Worm (Caenorhabditis elegans) whole organism, mixed stage, embryonic: ENCODE measurements around the gene ZK1307.7.

Experiments used
- M03D4.4 ChIP-seq: sonication (generic microtip); optimal IDR thresholded peaks from 2 replicates; lab custom pipeline; 2017; ENCODE audit warnings: mild to moderate bottlenecking, missing genetic modification characterization, missing compliant biosample characterization
- bed-3 ChIP-seq: fragments of 200-800 bp; sonication (Bioruptor generic); optimal IDR thresholded peaks from 3 replicates; lab custom pipeline; 2018; ENCODE audit warnings: mild to moderate bottlenecking, missing genetic modification characterization, moderate library complexity, missing compliant biosample characterization
- ceh-39 ChIP-seq: fragments of 150-350 bp; optimal IDR thresholded peaks from 2 replicates; lab custom pipeline; 2014; ENCODE audit warnings: missing biosample characterization, missing genetic modification characterization
- ceh-43 ChIP-seq: fragments of 200-800 bp; sonication (Bioruptor generic); optimal IDR thresholded peaks from 2 replicates; lab custom pipeline; 2018; ENCODE audit warnings: mild to moderate bottlenecking, missing genetic modification characterization, moderate library complexity, missing compliant biosample characterization
- ces-1 ChIP-seq: fragments of 150-350 bp; optimal IDR thresholded peaks from 2 replicates; lab custom pipeline; 2014; ENCODE audit warnings: missing biosample characterization, missing genetic modification reagents, missing genetic modification characterization
- drap-1 ChIP-seq: fragments of 200-800 bp; sonication (Bioruptor generic); optimal IDR thresholded peaks from 3 replicates; lab custom pipeline; 2018; ENCODE audit warnings: mild to moderate bottlenecking, missing genetic modification characterization, missing compliant biosample characterization
- elt-1 ChIP-seq: sonication (generic microtip); optimal IDR thresholded peaks from 2 replicates; lab custom pipeline; 2017; ENCODE audit warnings: missing genetic modification characterization, mild to moderate bottlenecking, missing compliant biosample characterization, antibody characterized with exemption, moderate library complexity, borderline replicate concordance; ENCODE audit not compliant: insufficient read depth
- elt-3 ChIP-seq: fragments of 150-350 bp; optimal IDR thresholded peaks from 2 replicates; lab custom pipeline; 2014; ENCODE audit warnings: missing biosample characterization, missing genetic modification characterization
- flh-1 ChIP-seq: fragments of 200-800 bp; sonication (Bioruptor generic); optimal IDR thresholded peaks from 2 replicates; lab custom pipeline; 2018; ENCODE audit warnings: mild to moderate bottlenecking, missing genetic modification characterization, moderate library complexity, missing compliant biosample characterization
- ham-2 ChIP-seq: fragments of 200-800 bp; sonication (Bioruptor generic); optimal IDR thresholded peaks from 2 replicates; lab custom pipeline; 2018; ENCODE audit warnings: mild to moderate bottlenecking, missing genetic modification characterization, missing compliant biosample characterization
- hlh-1 ChIP-seq: fragments of 150-350 bp; optimal IDR thresholded peaks from 2 replicates; lab custom pipeline; 2014; ENCODE audit warnings: missing biosample characterization, missing genetic modification reagents, missing genetic modification characterization
- lin-13 ChIP-seq: fragments of 150-350 bp; optimal IDR thresholded peaks from 2 replicates; lab custom pipeline; 2014; ENCODE audit warnings: missing biosample characterization, missing genetic modification characterization
- lsy-2 ChIP-seq: fragments of 150-350 bp; optimal IDR thresholded peaks from 2 replicates; lab custom pipeline; 2014; ENCODE audit warnings: missing biosample characterization, missing genetic modification characterization
- mab-5 ChIP-seq: fragments of 150-350 bp; optimal IDR thresholded peaks from 2 replicates; lab custom pipeline; 2014; ENCODE audit warnings: missing biosample characterization, missing genetic modification characterization
- mep-1 ChIP-seq: fragments of 150-350 bp; optimal IDR thresholded peaks from 2 replicates; lab custom pipeline; 2017; ENCODE audit warnings: missing biosample characterization, missing genetic modification reagents, missing genetic modification characterization, inconsistent platforms
- nhr-2 ChIP-seq: fragments of 150-350 bp; optimal IDR thresholded peaks from 2 replicates; lab custom pipeline; 2014; ENCODE audit warnings: missing biosample characterization, missing genetic modification characterization
- nhr-28 ChIP-seq: fragments of 150-350 bp; optimal IDR thresholded peaks from 2 replicates; lab custom pipeline; 2014; ENCODE audit warnings: missing biosample characterization, missing genetic modification characterization
- sem-2 ChIP-seq: fragments of 200-800 bp; sonication (Bioruptor generic); optimal IDR thresholded peaks from 2 replicates; lab custom pipeline; 2018; ENCODE audit warnings: mild to moderate bottlenecking, missing genetic modification characterization, missing compliant biosample characterization
- snpc-4 ChIP-seq: fragments of 150-350 bp; optimal IDR thresholded peaks from 2 replicates; lab custom pipeline; 2014; ENCODE audit warnings: missing biosample characterization, missing genetic modification characterization
- tbx-8 ChIP-seq: fragments of 200-800 bp; sonication (Bioruptor generic); optimal IDR thresholded peaks from 2 replicates; lab custom pipeline; 2018; ENCODE audit warnings: mild to moderate bottlenecking, missing genetic modification characterization, moderate library complexity, missing compliant biosample characterization
- unc-120 ChIP-seq: sonication (generic microtip); optimal IDR thresholded peaks from 2 replicates; lab custom pipeline; 2017; ENCODE audit warnings: missing genetic modification characterization, missing compliant biosample characterization; ENCODE audit not compliant: poor library complexity, severe bottlenecking
- unc-39 ChIP-seq: fragments of 150-350 bp; optimal IDR thresholded peaks from 2 replicates; lab custom pipeline; 2014; ENCODE audit warnings: missing biosample characterization, missing genetic modification characterization
- unc-62 ChIP-seq: fragments of 150-350 bp; optimal IDR thresholded peaks from 2 replicates; lab custom pipeline; 2014; ENCODE audit warnings: missing biosample characterization, missing genetic modification reagents, missing genetic modification characterization
- zip-8 ChIP-seq: fragments of 150-350 bp; optimal IDR thresholded peaks from 2 replicates; lab custom pipeline; 2014; ENCODE audit warnings: missing biosample characterization, missing genetic modification characterization

The ZK1307.7 gene

DNA sequence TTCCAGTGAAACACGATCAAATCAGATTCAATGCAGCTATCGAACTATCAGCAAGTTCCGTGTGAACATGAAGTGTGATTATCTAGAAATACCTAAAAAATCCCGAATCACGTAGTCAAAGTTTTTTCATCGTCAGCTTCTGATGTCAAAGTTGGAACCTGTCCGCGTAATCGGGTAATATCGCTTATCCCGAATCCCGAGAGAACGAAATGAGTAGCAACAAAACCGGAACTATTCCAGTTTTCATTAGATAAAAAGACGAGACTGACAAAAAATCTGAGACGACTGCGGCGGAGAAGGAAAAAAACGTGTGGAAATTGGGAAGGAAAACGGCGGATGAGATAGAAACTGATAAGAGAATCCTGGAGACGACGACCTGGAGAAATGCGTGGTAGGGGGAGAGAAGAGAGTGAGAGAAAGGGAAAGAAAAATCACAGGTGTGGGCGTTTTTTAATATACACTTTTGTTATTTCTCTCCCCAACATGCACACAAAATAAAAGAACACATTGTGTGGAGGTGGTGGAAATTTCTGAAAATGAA lies 16.3 kb upstream of the ZK1307.7 start:
- TF ChIP-seq elt-1 (peak; percentile 26), unc-62 (GFP tag; lab: Kevin White, UChicago) (no peak), nhr-2 (no peak)

DNA sequence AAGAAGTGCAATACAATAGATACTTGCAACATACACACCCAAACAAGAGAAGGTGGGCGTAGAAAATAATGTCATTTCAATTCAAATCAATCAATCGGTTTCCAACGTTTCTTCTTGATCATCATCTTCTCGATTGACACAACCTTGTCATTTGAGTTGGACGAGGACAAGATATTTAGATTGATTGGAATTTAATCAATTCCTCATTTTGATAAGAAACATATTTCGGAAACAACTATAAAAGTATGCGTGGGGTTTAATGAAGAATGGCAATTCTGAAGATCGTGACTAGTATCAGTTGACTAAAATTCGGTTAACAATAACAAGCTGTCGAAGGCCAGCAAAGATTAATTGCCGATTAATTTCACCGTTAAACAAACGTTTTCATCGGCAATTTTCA lies 15.8 kb upstream of the ZK1307.7 start:
- TF ChIP-seq nhr-28 (no peak), tbx-8 (no peak), mab-5 (tag; lab: Kevin White, UChicago) (no peak), unc-62 (GFP tag; lab: Kevin White, UChicago) (peak; percentile 60)
- TF ChIP-seq, all 35 proteins: peak for 1

DNA sequence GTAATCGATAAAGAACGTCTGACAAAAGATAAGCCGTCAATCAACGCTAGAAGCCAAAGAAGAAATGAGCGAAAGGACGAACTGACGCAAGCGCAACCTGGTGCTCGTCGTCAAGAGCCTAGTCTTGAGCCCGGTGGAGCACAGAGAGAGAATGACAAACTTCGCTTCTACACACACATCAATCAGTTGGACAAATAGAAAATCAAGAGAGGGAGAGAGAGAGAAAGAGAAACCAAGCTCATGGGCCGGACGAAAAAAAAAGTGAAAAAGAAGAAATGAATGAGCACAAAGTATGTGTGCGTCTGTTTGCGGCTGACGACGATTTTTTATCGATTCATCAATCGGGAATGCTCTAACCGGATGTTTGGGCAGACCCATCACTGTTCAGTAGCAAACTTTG lies 15.3 kb upstream of the ZK1307.7 start:
- TF ChIP-seq unc-120 (tag; lab: Kevin White, UChicago) (peak; percentile 39), unc-62 (GFP tag; lab: Kevin White, UChicago) (peak; percentile 90), hlh-1 (tag; lab: Kevin White, UChicago) (peak; percentile 67), elt-1 (no peak), ceh-43 (GFP tag; lab: Kevin White, UChicago) (no peak)

DNA sequence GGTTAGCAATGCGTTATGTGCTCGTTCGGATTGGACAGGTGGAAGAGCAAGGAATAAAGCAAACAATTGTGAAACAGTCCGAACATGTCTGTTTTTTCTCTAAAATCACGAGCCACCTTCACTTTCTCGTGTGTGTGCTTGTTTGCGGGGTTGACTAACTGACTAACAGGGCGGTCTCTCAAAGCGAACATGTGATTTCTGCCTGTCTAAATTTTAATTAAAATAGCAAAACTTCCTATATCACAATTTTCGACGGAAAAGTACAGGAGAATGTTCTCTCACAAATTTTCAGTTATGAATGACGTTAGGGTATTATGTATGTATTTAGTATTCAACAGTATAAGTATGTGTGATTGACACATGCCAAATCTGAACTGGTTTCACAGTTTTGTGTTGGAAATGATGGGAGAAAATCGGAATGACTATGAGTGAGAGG lies 14.5 kb upstream of the ZK1307.7 start:
- TF ChIP-seq elt-1 (no peak), unc-39 (tag; lab: Kevin White, UChicago) (no peak), nhr-28 (no peak), bed-3 (GFP tag; lab: Kevin White, UChicago) (no peak), tbx-8 (no peak), elt-3 (tag; lab: Kevin White, UChicago) (no peak), ces-1 (no peak), flh-1 (GFP tag; lab: Kevin White, UChicago) (no peak), snpc-4 (tag; lab: Kevin White, UChicago) (no peak), drap-1 (GFP tag; lab: Kevin White, UChicago) (no peak)

DNA sequence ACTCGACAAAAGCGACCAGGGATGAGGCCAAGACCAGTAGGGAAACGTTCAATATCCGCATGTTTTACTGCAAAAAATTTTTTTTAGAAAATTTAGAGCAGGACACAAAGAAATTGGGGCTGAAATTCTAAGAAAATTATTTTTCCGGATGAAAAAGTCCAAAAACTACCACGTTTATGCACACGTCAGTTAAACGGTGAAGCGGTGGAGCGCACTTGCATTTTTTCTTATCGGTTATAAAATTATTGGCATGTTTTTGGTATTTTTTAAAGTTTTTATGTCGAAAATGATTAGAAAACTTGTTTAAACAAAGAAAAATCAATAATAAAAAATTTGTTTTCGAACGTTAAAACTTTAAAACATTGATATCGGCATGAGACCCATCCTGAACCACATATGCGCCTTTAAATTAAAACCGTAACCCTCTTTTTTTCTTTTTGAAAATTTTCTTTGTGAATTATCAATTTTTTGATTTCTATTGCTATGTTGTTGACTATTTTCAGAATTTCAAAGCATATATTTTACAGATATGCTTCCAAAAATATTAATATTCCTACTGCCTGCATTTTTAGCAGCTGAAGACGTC lies 12.2 kb upstream of the ZK1307.7 start, which contains the start of the genes dnj-20 and ZK1307.8:
Gene dnj-20 (minus strand): TSS at position 67 of the 586 bp plus-strand sequence.
Gene ZK1307.8 (plus strand): TSS at position 504 of the 586 bp plus-strand sequence.
- TF ChIP-seq elt-3 (tag; lab: Kevin White, UChicago) (no peak), nhr-28 (no peak), sem-2 (GFP tag; lab: Kevin White, UChicago) (no peak), unc-62 (GFP tag; lab: Kevin White, UChicago) (no peak), mep-1 (peak; percentile 8), ces-1 (peak; percentile 10)

DNA sequence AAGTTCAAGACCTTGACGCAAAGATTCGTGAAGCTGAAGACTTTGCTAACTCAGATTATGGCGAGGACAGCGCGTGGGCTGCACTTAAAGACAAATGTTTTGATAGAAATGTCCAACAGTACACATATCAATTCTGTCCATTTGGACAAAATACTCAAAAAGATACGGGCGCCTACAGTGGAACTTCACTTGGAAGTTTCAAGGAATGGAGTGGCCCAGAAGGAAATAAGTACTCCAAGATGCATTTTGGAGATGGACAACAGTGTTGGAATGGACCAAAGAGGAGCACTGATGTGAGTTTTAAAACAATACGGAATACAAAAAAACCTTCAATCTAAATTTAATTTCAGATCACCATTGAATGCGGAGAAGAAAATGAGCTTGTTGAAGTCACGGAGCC lies 10.5 kb upstream of the ZK1307.7 start:
- TF ChIP-seq M03D4.4 (tag; lab: Kevin White, UChicago) (no peak), unc-120 (tag; lab: Kevin White, UChicago) (no peak)

DNA sequence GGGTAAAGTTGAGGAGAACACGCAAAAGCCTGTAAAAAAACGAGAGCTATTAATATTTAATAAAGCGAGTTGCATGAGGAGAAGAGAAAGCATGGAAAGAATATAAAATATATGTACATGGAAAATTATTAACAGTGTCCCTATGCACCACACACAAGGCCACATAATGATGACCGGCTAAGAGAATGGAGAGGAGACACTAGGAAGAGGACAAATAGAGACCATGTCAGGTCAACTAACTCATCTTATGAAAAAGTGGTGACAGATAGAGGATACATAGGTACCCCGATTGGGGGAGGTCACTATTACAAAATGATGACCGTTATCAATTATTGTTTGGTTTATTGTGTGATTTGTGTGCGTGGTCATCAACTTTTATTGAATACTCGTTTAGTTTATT lies 8.0 kb downstream of the ZK1307.7 start, which contains the start of gene fzr-1:
Gene fzr-1 (minus strand): TSS at position 29 of the 400 bp plus-strand sequence.
- TF ChIP-seq nhr-2 (peak; percentile 94), mab-5 (tag; lab: Kevin White, UChicago) (no peak), snpc-4 (tag; lab: Kevin White, UChicago) (no peak)
- TF ChIP-seq, all 35 proteins: peak for 1

DNA sequence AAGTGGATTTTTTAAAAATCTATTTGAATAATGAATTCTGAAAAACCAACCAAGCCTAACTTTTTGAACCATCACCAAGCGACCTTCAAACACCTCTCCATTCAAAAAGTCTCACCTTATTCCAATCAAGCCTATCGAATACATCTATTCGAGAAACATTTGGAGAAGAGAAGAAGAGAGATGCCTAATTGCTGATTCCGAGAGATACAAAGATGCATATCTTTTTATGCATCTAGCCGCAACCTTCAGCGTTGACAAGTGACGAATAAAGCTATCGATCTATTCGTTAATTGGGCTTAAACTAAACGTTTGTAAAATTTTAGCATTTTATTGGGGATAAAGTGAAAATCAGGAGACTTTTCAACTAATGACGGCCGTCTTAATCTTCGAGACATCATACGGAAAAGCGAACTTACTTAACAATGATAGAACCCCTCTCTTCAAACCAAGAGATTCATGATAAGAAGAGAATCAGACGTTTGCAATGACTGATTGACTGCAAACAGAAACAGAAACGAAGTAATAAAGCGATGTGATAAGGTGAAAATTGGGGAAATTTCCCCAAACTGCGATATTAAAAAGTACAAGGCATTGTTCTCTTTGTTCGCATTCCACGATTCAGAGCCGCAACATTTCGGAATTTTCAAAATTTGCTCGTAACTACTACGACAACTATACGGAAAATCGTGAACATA lies 8.7 kb downstream of the ZK1307.7 start:
- TF ChIP-seq unc-62 (GFP tag; lab: Kevin White, UChicago) (peak; percentile 87), unc-120 (tag; lab: Kevin White, UChicago) (no peak), ham-2 (peak; percentile 87), lin-13 (tag; lab: Kevin White, UChicago) (no peak), ceh-43 (GFP tag; lab: Kevin White, UChicago) (no peak), zip-8 (tag; lab: Kevin White, UChicago) (no peak), ceh-39 (tag; lab: Kevin White, UChicago) (no peak), snpc-4 (tag; lab: Kevin White, UChicago) (no peak), mab-5 (tag; lab: Kevin White, UChicago) (no peak), flh-1 (GFP tag; lab: Kevin White, UChicago) (no peak), elt-1 (peak; percentile 95), lsy-2 (tag; lab: Kevin White, UChicago) (no peak)
